Fruit fly (Drosophila melanogaster) whole organism, embryonic: ENCODE data around the gene Rrp1.

Source experiments
- Abd-B ChIP-seq: fragments of 200-800 bp; sonication (Bioruptor generic); optimal IDR thresholded peaks from 2 replicates; lab custom pipeline; 2018; ENCODE audit warnings: missing biosample characterization, mild to moderate bottlenecking, missing genetic modification characterization, moderate library complexity
- Awh ChIP-seq: fragments of 200-800 bp; sonication (Bioruptor generic); IDR thresholded peaks from 2 replicates; pipeline ENCODE4, ENCODE4 v1.3.6; 2022; ENCODE audit warnings: missing biosample characterization, missing genetic modification characterization
- Bgb ChIP-seq: fragments of 200-800 bp; sonication (Bioruptor generic); IDR thresholded peaks from 2 replicates; pipeline ENCODE4 v1.3.6; 2022; ENCODE audit warnings: missing biosample characterization, missing genetic modification characterization; ENCODE audit not compliant: partially characterized antibody
- Blimp-1 ChIP-seq: fragments of 200-800 bp; sonication (Bioruptor generic); optimal IDR thresholded peaks from 3 replicates; lab custom pipeline; 2018; ENCODE audit warnings: missing biosample characterization, missing genetic modification characterization, mild to moderate bottlenecking, moderate library complexity, missing genetic modification reagents
- CG10147 ChIP-seq: fragments of 200-800 bp; sonication (Bioruptor generic); optimal IDR thresholded peaks from 2 replicates; lab custom pipeline; 2019; ENCODE audit warnings: missing biosample characterization, mild to moderate bottlenecking, missing genetic modification characterization, moderate library complexity
- CG10979 ChIP-seq: fragments of 200-800 bp; sonication (Bioruptor generic); optimal IDR thresholded peaks from 2 replicates; lab custom pipeline; 2018; ENCODE audit warnings: missing biosample characterization, mild to moderate bottlenecking, missing genetic modification characterization, moderate library complexity
- CG11695 ChIP-seq: fragments of 200-800 bp; sonication (Bioruptor generic); IDR thresholded peaks from 3 replicates; pipeline ENCODE4 v1.3.6; 2022; ENCODE audit warnings: missing biosample characterization, missing genetic modification characterization
- CG12391 ChIP-seq: fragments of 200-800 bp; sonication (Bioruptor generic); optimal IDR thresholded peaks from 3 replicates; lab custom pipeline; 2018; ENCODE audit warnings: missing biosample characterization, mild to moderate bottlenecking, missing genetic modification characterization, moderate library complexity
- CG1529 ChIP-seq: fragments of 200-800 bp; sonication (Bioruptor generic); optimal IDR thresholded peaks from 3 replicates; lab custom pipeline; 2018; ENCODE audit warnings: missing biosample characterization, missing genetic modification characterization
- CG17186 ChIP-seq: fragments of 200-800 bp; sonication (Bioruptor generic); optimal IDR thresholded peaks from 3 replicates; lab custom pipeline; 2017; ENCODE audit warnings: missing biosample characterization, missing genetic modification reagents, missing genetic modification characterization
- CG18599 ChIP-seq: fragments of 200-800 bp; sonication (Bioruptor generic); optimal IDR thresholded peaks from 3 replicates; lab custom pipeline; 2017; ENCODE audit warnings: missing biosample characterization, missing genetic modification characterization, mild to moderate bottlenecking, moderate library complexity, missing genetic modification reagents
- CG2678 ChIP-seq: fragments of 200-800 bp; sonication (Bioruptor generic); optimal IDR thresholded peaks from 3 replicates; lab custom pipeline; 2019; ENCODE audit warnings: missing biosample characterization, mild to moderate bottlenecking, missing genetic modification characterization, moderate library complexity
- CG31441 ChIP-seq: fragments of 200-800 bp; sonication (Bioruptor generic); IDR thresholded peaks from 2 replicates; pipeline ENCODE4 v1.3.6; 2022; ENCODE audit warnings: missing biosample characterization, missing genetic modification characterization
- CG34224 ChIP-seq: fragments of 200-800 bp; sonication (Bioruptor generic); IDR thresholded peaks from 3 replicates; pipeline ENCODE4 v1.3.6; 2022; ENCODE audit warnings: missing biosample characterization, missing genetic modification characterization; ENCODE audit not compliant: partially characterized antibody
- CG4617 ChIP-seq: fragments of 200-800 bp; sonication (Bioruptor generic); optimal IDR thresholded peaks from 3 replicates; lab custom pipeline; 2016; ENCODE audit warnings: missing biosample characterization, missing genetic modification characterization, borderline replicate concordance
- CG6272 ChIP-seq: fragments of 200-800 bp; sonication (Bioruptor generic); IDR thresholded peaks from 2 replicates; pipeline ENCODE4 v1.3.6; 2022; ENCODE audit warnings: missing biosample characterization, missing genetic modification characterization
- CG7556 ChIP-seq: fragments of 200-800 bp; sonication (Bioruptor generic); optimal IDR thresholded peaks from 2 replicates; lab custom pipeline; 2017; ENCODE audit warnings: missing biosample characterization, mild to moderate bottlenecking, missing genetic modification characterization
- CG7786 ChIP-seq: fragments of 200-800 bp; sonication (Bioruptor generic); optimal IDR thresholded peaks from 2 replicates; lab custom pipeline; 2016; ENCODE audit warnings: missing biosample characterization, missing genetic modification characterization
- CG7839 ChIP-seq: fragments of 200-800 bp; sonication (Bioruptor generic); optimal IDR thresholded peaks from 3 replicates; lab custom pipeline; 2018; ENCODE audit warnings: missing biosample characterization, mild to moderate bottlenecking, missing genetic modification characterization, moderate library complexity
- CHES-1-like ChIP-seq: fragments of 200-800 bp; sonication (Bioruptor generic); optimal IDR thresholded peaks from 2 replicates; lab custom pipeline; 2016; ENCODE audit warnings: missing biosample characterization, missing genetic modification characterization
- CkIIα-i1 ChIP-seq: fragments of 200-800 bp; sonication (Bioruptor generic); IDR thresholded peaks from 2 replicates; pipeline ENCODE4 v1.3.6; 2022; ENCODE audit warnings: missing biosample characterization, missing genetic modification characterization
- D19A ChIP-seq: fragments of 200-800 bp; optimal IDR thresholded peaks from 3 replicates; lab custom pipeline; 2019; ENCODE audit warnings: missing biosample characterization, mild to moderate bottlenecking, missing genetic modification characterization, moderate library complexity
- Doc2 ChIP-seq: fragments of 200-800 bp; sonication (Bioruptor generic); IDR thresholded peaks from 2 replicates; pipeline ENCODE4 v1.3.6; 2022; ENCODE audit warnings: missing biosample characterization, missing genetic modification characterization
- Fer1 ChIP-seq: fragments of 200-800 bp; sonication (Bioruptor generic); optimal IDR thresholded peaks from 2 replicates; lab custom pipeline; 2017; ENCODE audit warnings: missing biosample characterization, mild to moderate bottlenecking, missing genetic modification characterization
- HmgD ChIP-seq: fragments of 200-800 bp; sonication (Bioruptor generic); optimal IDR thresholded peaks from 3 replicates; lab custom pipeline; 2016; ENCODE audit warnings: missing biosample characterization, missing genetic modification characterization
- Hr51 ChIP-seq, 2 experiments: fragments of 200-800 bp; sonication (Bioruptor generic); optimal IDR thresholded peaks; 2 replicates in 1 of 2; 3 replicates in 1 of 2; lab custom pipeline; 2016 to 2018; ENCODE audit warnings: missing biosample characterization in 2 of 2, missing genetic modification characterization in 2 of 2, mild to moderate bottlenecking in 1 of 2, moderate library complexity in 1 of 2
- Med ChIP-seq: fragments of 200-800 bp; sonication (Bioruptor generic); peaks from one replicate; lab custom pipeline; 2016; ENCODE audit warnings: missing biosample characterization, missing genetic modification characterization, mild to moderate bottlenecking, inconsistent platforms, moderate library complexity
- NC2β ChIP-seq: fragments of 200-800 bp; sonication (Bioruptor generic); optimal IDR thresholded peaks from 2 replicates; lab custom pipeline; 2016; ENCODE audit warnings: missing biosample characterization, missing genetic modification characterization
- NK7.1 ChIP-seq: fragments of 200-800 bp; sonication (Bioruptor generic); optimal IDR thresholded peaks from 3 replicates; lab custom pipeline; 2016; ENCODE audit warnings: missing biosample characterization, missing genetic modification characterization
- Xbp1 ChIP-seq: fragments of 200-800 bp; sonication (Bioruptor generic); optimal IDR thresholded peaks from 3 replicates; lab custom pipeline; 2016; ENCODE audit warnings: missing biosample characterization, mild to moderate bottlenecking, missing genetic modification characterization
- bsh ChIP-seq, 2 experiments: fragments of 200-800 bp; sonication (Bioruptor generic); optimal IDR thresholded peaks; 2 replicates each; lab custom pipeline; 2017 to 2018; ENCODE audit warnings: mild to moderate bottlenecking in 2 of 2, missing biosample characterization in 2 of 2, missing genetic modification characterization in 2 of 2, moderate library complexity in 1 of 2
- caup ChIP-seq: fragments of 200-800 bp; sonication (Bioruptor generic); optimal IDR thresholded peaks from 3 replicates; lab custom pipeline; 2017; ENCODE audit warnings: missing biosample characterization, mild to moderate bottlenecking, missing genetic modification characterization, moderate library complexity; ENCODE audit not compliant: severe bottlenecking
- ci ChIP-seq: fragments of 200-800 bp; sonication (Bioruptor generic); IDR thresholded peaks from 3 replicates; pipeline ENCODE4 v1.3.6; 2022; ENCODE audit warnings: missing biosample characterization, missing genetic modification characterization
- corto ChIP-seq: fragments of 200-800 bp; sonication (Bioruptor generic); optimal IDR thresholded peaks from 2 replicates; lab custom pipeline; 2016; ENCODE audit warnings: missing biosample characterization, mild to moderate bottlenecking, missing genetic modification characterization, moderate library complexity
- dan ChIP-seq: fragments of 200-800 bp; sonication (Bioruptor generic); IDR thresholded peaks from 2 replicates; pipeline ENCODE4 v1.3.6; 2022; ENCODE audit warnings: missing biosample characterization, missing genetic modification characterization
- dmrt11E ChIP-seq: fragments of 200-800 bp; sonication (Bioruptor generic); optimal IDR thresholded peaks from 3 replicates; lab custom pipeline; 2018; ENCODE audit warnings: missing biosample characterization, mild to moderate bottlenecking, missing genetic modification characterization, moderate library complexity
- gt ChIP-seq: fragments of 200-800 bp; sonication (Bioruptor generic); IDR thresholded peaks from 2 replicates; pipeline ENCODE4 v1.3.6; 2022; ENCODE audit warnings: missing biosample characterization, missing genetic modification characterization
- ind ChIP-seq: fragments of 200-800 bp; sonication (Bioruptor generic); optimal IDR thresholded peaks from 3 replicates; lab custom pipeline; 2016; ENCODE audit warnings: missing biosample characterization, missing genetic modification characterization
- kay ChIP-seq: fragments of 200-800 bp; sonication (Bioruptor generic); optimal IDR thresholded peaks from 2 replicates; lab custom pipeline; 2016; ENCODE audit warnings: missing biosample characterization, missing genetic modification characterization
- kni ChIP-seq: fragments of 200-800 bp; sonication (Bioruptor generic); optimal IDR thresholded peaks from 3 replicates; lab custom pipeline; 2017; ENCODE audit warnings: mild to moderate bottlenecking, missing biosample characterization, missing genetic modification reagents, missing genetic modification characterization
- nom ChIP-seq: fragments of 200-800 bp; sonication (Bioruptor generic); optimal IDR thresholded peaks from 2 replicates; lab custom pipeline; 2017; ENCODE audit warnings: missing biosample characterization, missing genetic modification characterization, mild to moderate bottlenecking, moderate library complexity, missing genetic modification reagents
- p53 ChIP-seq: fragments of 200-800 bp; sonication (Bioruptor generic); optimal IDR thresholded peaks from 2 replicates; lab custom pipeline; 2016; ENCODE audit warnings: missing biosample characterization, missing genetic modification characterization
- run ChIP-seq: fragments of 200-800 bp; sonication (Bioruptor generic); optimal IDR thresholded peaks from 3 replicates; lab custom pipeline; 2018; ENCODE audit warnings: missing biosample characterization, mild to moderate bottlenecking, missing genetic modification characterization
- shn ChIP-seq: fragments of 200-800 bp; sonication (Bioruptor generic); optimal IDR thresholded peaks from 3 replicates; lab custom pipeline; 2016; ENCODE audit warnings: missing biosample characterization, missing genetic modification characterization
- sim ChIP-seq: fragments of 200-800 bp; sonication (Bioruptor generic); IDR thresholded peaks from 2 replicates; pipeline ENCODE4 v1.3.6; 2022; ENCODE audit warnings: missing biosample characterization, missing genetic modification characterization
- stwl ChIP-seq: fragments of 200-800 bp; sonication (Bioruptor generic); optimal IDR thresholded peaks from 3 replicates; lab custom pipeline; 2018; ENCODE audit warnings: missing biosample characterization, mild to moderate bottlenecking, missing genetic modification characterization, moderate library complexity
- unpg ChIP-seq: fragments of 200-800 bp; sonication (Bioruptor generic); optimal IDR thresholded peaks from 3 replicates; lab custom pipeline; 2018; ENCODE audit warnings: missing biosample characterization, mild to moderate bottlenecking, missing genetic modification characterization, moderate library complexity
- vvl ChIP-seq: fragments of 200-800 bp; sonication (Bioruptor generic); IDR thresholded peaks from 2 replicates; pipeline ENCODE4 v1.3.6; 2022; ENCODE audit warnings: missing biosample characterization, missing genetic modification characterization
- zen ChIP-seq: fragments of 200-800 bp; sonication (Bioruptor generic); optimal IDR thresholded peaks from 3 replicates; lab custom pipeline; 2018; ENCODE audit warnings: missing biosample characterization, mild to moderate bottlenecking, missing genetic modification characterization, moderate library complexity

Rrp1 gene

DNA sequence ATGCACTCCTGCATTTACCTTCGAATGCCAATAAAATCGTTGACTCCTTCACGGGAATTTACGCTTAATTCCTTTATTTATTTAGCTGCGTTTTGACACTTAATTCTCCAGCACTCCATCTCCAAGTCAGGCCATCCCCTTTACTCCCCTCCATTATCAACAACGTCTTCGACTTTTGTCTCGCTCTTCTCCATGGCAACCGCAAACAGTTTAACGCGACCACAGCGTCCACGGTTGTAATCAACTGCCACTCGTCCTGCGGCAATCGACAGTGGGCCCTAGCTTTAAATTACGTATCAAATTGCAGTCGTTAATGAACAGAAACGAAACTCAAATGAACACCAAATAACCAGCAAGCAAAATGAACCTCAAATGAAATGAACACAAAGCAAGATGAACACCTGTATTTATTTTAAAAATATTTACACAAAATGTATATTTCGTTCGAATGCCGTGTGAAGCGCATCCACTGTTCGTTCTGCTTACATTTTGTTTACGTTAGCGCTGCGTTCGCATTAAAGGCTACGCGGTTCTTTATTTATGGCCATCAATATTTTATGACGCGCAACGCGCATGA is 40.7 kb downstream of the Rrp1 start (continued):
- TF ChIP-seq CG34224 (no peak), sim (GFP tag; lab: Robert Waterston, UW) (no peak), nom (peak; percentile 70), dan (GFP tag; lab: Robert Waterston, UW) (no peak), Doc2 (no peak), p53 (GFP tag; lab: Kevin White, UChicago) (no peak), CG7556 (GFP tag; lab: Kevin White, UChicago) (peak; percentile 42), corto (GFP tag; lab: Kevin White, UChicago) (no peak), CG7786 (no peak), CG4617 (GFP tag; lab: Kevin White, UChicago) (no peak), vvl (GFP tag; lab: Robert Waterston, UW) (no peak), caup (GFP tag; lab: Kevin White, UChicago) (no peak), CG17186 (GFP tag; lab: Kevin White, UChicago) (no peak), ci (GFP tag; lab: Robert Waterston, UW) (no peak; the same call in 2 of the 3 replicates), Bgb (no peak), CG12391 (tag; lab: Kevin White, UChicago) (peak; percentile 17), Hr51 (GFP tag; optimal IDR thresholded peaks at IDR 0.05; lab: Kevin White, UChicago) (peak in 1 of 2 experiments; percentile 47), CG10147 (GFP tag; lab: Kevin White, UChicago) (no peak), CG2678 (tag; lab: Kevin White, UChicago) (peak; percentile 41), CG31441 (GFP tag; lab: Robert Waterston, UW) (0 out of 2 replicates have a peak, but pooled peaks have one; percentile 31), Blimp-1 (GFP tag; lab: Kevin White, UChicago) (peak; percentile 15), Med (peak; percentile 84), kay (no peak), gt (no peak), CG11695 (no peak), HmgD (GFP tag; lab: Kevin White, UChicago) (no peak), CHES-1-like (GFP tag; lab: Kevin White, UChicago) (no peak), bsh (GFP tag; optimal IDR thresholded peaks at IDR 0.05; lab: Kevin White, UChicago) (peak; percentile 35 to 62), CG1529 (GFP tag; lab: Kevin White, UChicago) (no peak), unpg (GFP tag; lab: Kevin White, UChicago) (peak; percentile 28), Abd-B (GFP tag; lab: Kevin White, UChicago) (peak; percentile 17), run (tag; lab: Kevin White, UChicago) (peak; percentile 42), NC2β (no peak), kni (GFP tag; lab: Kevin White, UChicago) (no peak), CG7839 (tag; lab: Kevin White, UChicago) (peak; percentile 23), CkIIα-i1 (GFP tag; lab: Robert Waterston, UW) (no peak), Awh (GFP tag; lab: Robert Waterston, UW) (no peak), CG18599 (GFP tag; lab: Kevin White, UChicago) (peak; percentile 63), Fer1 (peak; percentile 52), NK7.1 (no peak), CG10979 (tag; lab: Kevin White, UChicago) (peak; percentile 9), shn (GFP tag; lab: Kevin White, UChicago) (no peak), stwl (tag; lab: Kevin White, UChicago) (no peak), D19A (peak; percentile 89), ind (GFP tag; lab: Kevin White, UChicago) (no peak), Xbp1 (no peak), zen (tag; lab: Kevin White, UChicago) (no peak), CG6272 (GFP tag; lab: Robert Waterston, UW) (no peak), dmrt11E (tag; lab: Kevin White, UChicago) (no peak)
